Worm (Caenorhabditis elegans): Measurements from ENCODE around the gene ins-16.

DNA sequence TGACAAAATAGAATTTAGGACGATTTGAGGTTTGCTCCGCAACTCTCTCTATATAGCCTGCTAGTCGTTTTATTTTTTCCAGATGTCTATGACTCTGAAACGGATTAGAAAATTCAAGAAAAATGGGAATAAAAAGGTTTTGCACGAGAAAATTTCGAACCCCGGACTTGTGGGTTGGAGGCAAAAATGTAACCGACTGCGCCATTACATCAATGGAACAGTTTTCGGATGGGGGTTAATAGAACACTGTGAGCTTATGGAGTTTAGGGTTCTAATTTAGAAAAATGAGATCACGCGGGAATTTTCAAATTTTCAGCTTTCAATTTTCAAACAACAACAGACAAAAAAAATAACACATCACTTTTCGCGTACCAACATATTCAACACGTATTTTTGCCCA lies 29.0 kb downstream of the ins-16 start:
- TF ChIP-seq hnd-1 (tag; optimal IDR thresholded peaks at IDR 0.05) (no peak), scrt-1 (GFP tag; IDR thresholded peaks at IDR 0.05) (no peak), ceh-36 (tag; optimal IDR thresholded peaks at IDR 0.05) (no peak), ama-1 (optimal IDR thresholded peaks at IDR 0.05) (no peak), ceh-13 (GFP tag; optimal IDR thresholded peaks at IDR 0.05) (no peak), B0310.2 (tag; optimal IDR thresholded peaks at IDR 0.05) (no peak)
